Fruit fly (Drosophila melanogaster) whole organism, embryonic: ENCODE measurements around the gene CG10700.

Experiments used
- Adf1 ChIP-seq: fragments of 200-800 bp; sonication (Bioruptor generic); IDR thresholded peaks from 2 replicates; pipeline ENCODE4 v1.3.6; 2022; ENCODE audit warnings: missing biosample characterization, missing genetic modification characterization
- CG10366 ChIP-seq: fragments of 200-800 bp; sonication (Bioruptor generic); IDR thresholded peaks from 2 replicates; pipeline ENCODE4 v1.3.6; 2022; ENCODE audit warnings: missing biosample characterization, missing genetic modification characterization
- CG12299 ChIP-seq: fragments of 200-800 bp; sonication (Bioruptor generic); optimal IDR thresholded peaks from 2 replicates; lab custom pipeline; 2018; ENCODE audit warnings: missing biosample characterization, mild to moderate bottlenecking, missing genetic modification characterization
- CG14441 ChIP-seq: fragments of 200-800 bp; sonication (Bioruptor generic); IDR thresholded peaks from 2 replicates; pipeline ENCODE4 v1.3.6; 2022; ENCODE audit warnings: missing biosample characterization, missing genetic modification characterization
- CG15479 ChIP-seq: fragments of 200-800 bp; sonication (Bioruptor generic); optimal IDR thresholded peaks from 3 replicates; lab custom pipeline; 2019; ENCODE audit warnings: missing biosample characterization, mild to moderate bottlenecking, missing genetic modification characterization, moderate library complexity
- CG1832 ChIP-seq: fragments of 200-800 bp; sonication (Bioruptor generic); optimal IDR thresholded peaks from 2 replicates; lab custom pipeline; 2017; ENCODE audit warnings: missing biosample characterization, mild to moderate bottlenecking, missing genetic modification characterization, inconsistent platforms
- CG18476 ChIP-seq: fragments of 200-800 bp; sonication (Bioruptor generic); optimal IDR thresholded peaks from 2 replicates; lab custom pipeline; 2016; ENCODE audit warnings: missing biosample characterization, mild to moderate bottlenecking, missing genetic modification characterization
- CG2712 ChIP-seq: fragments of 200-800 bp; optimal IDR thresholded peaks from 3 replicates; lab custom pipeline; 2019; ENCODE audit warnings: missing biosample characterization, mild to moderate bottlenecking, missing genetic modification characterization, moderate library complexity
- CG30020 ChIP-seq: fragments of 200-800 bp; optimal IDR thresholded peaks from 2 replicates; lab custom pipeline; 2019; ENCODE audit warnings: missing biosample characterization, mild to moderate bottlenecking, missing genetic modification characterization, moderate library complexity
- CG32767 ChIP-seq: fragments of 200-800 bp; sonication (Bioruptor generic); IDR thresholded peaks from 2 replicates; pipeline ENCODE4 v1.3.6; 2022; ENCODE audit warnings: missing biosample characterization, missing genetic modification characterization
- CG3407 ChIP-seq: fragments of 200-800 bp; sonication (Bioruptor generic); optimal IDR thresholded peaks from 2 replicates; lab custom pipeline; 2018; ENCODE audit warnings: missing biosample characterization, mild to moderate bottlenecking, missing genetic modification characterization
- CG34224 ChIP-seq: fragments of 200-800 bp; sonication (Bioruptor generic); IDR thresholded peaks from 3 replicates; pipeline ENCODE4 v1.3.6; 2022; ENCODE audit warnings: missing biosample characterization, missing genetic modification characterization; ENCODE audit not compliant: partially characterized antibody
- CG42726 ChIP-seq: fragments of 200-800 bp; sonication (Bioruptor generic); IDR thresholded peaks from 2 replicates; pipeline ENCODE4 v1.3.6; 2022; ENCODE audit warnings: missing biosample characterization, missing genetic modification characterization; ENCODE audit not compliant: partially characterized antibody
- CG4707 ChIP-seq: fragments of 200-800 bp; sonication (Bioruptor generic); optimal IDR thresholded peaks from 2 replicates; lab custom pipeline; 2018; ENCODE audit warnings: missing biosample characterization, mild to moderate bottlenecking, missing genetic modification characterization, moderate library complexity
- CG7745 ChIP-seq: fragments of 200-800 bp; sonication (Bioruptor generic); optimal IDR thresholded peaks from 2 replicates; lab custom pipeline; 2018; ENCODE audit warnings: missing biosample characterization, mild to moderate bottlenecking, missing genetic modification characterization, moderate library complexity
- CG9609 ChIP-seq: fragments of 200-800 bp; sonication (Bioruptor generic); optimal IDR thresholded peaks from 3 replicates; lab custom pipeline; 2016; ENCODE audit warnings: missing biosample characterization, missing genetic modification characterization
- D ChIP-seq, 2 experiments: fragments of 200-800 bp in 1 of 2; fragments of >200 bp in 1 of 2; sonication (Bioruptor generic) in 1 of 2; optimal IDR thresholded peaks; 2 replicates in 1 of 2; 3 replicates in 1 of 2; lab custom pipeline; 2017; ENCODE audit warnings: mild to moderate bottlenecking in 1 of 2, missing biosample characterization in 1 of 2, missing genetic modification characterization in 1 of 2, missing genetic modification reagents in 1 of 2
- Dfd ChIP-seq, 2 experiments: fragments of >200 bp; optimal IDR thresholded peaks; 2 replicates each; lab custom pipeline; 2017; ENCODE audit warnings: missing biosample characterization in 2 of 2, missing genetic modification characterization in 2 of 2
- Dip2 ChIP-seq: fragments of 200-800 bp; sonication (Bioruptor generic); IDR thresholded peaks from 2 replicates; pipeline ENCODE4 v1.3.6; 2022; ENCODE audit warnings: missing biosample characterization, missing genetic modification characterization
- Gug ChIP-seq: fragments of 200-800 bp; sonication (Bioruptor generic); IDR thresholded peaks from 4 replicates; pipeline ENCODE4 v1.3.6; 2022; ENCODE audit warnings: missing biosample characterization, missing genetic modification characterization
- HLH54F ChIP-seq: fragments of 200-800 bp; sonication (Bioruptor generic); optimal IDR thresholded peaks from 3 replicates; lab custom pipeline; 2016; ENCODE audit warnings: missing biosample characterization, missing genetic modification characterization
- HmgD ChIP-seq: fragments of 200-800 bp; sonication (Bioruptor generic); optimal IDR thresholded peaks from 3 replicates; lab custom pipeline; 2016; ENCODE audit warnings: missing biosample characterization, missing genetic modification characterization
- Hr51 ChIP-seq, 2 experiments: fragments of 200-800 bp; sonication (Bioruptor generic); optimal IDR thresholded peaks; 2 replicates in 1 of 2; 3 replicates in 1 of 2; lab custom pipeline; 2016 to 2018; ENCODE audit warnings: missing biosample characterization in 2 of 2, missing genetic modification characterization in 2 of 2, mild to moderate bottlenecking in 1 of 2, moderate library complexity in 1 of 2
- Taf1 ChIP-seq: fragments of 200-800 bp; sonication (Bioruptor generic); IDR thresholded peaks from 2 replicates; pipeline ENCODE4 v1.3.6; 2022; ENCODE audit warnings: missing biosample characterization, missing genetic modification characterization
- ato ChIP-seq: fragments of 200-800 bp; sonication (Bioruptor generic); IDR thresholded peaks from 2 replicates; pipeline ENCODE4 v1.3.6; 2022; ENCODE audit warnings: missing biosample characterization, missing genetic modification characterization; ENCODE audit not compliant: partially characterized antibody
- btn ChIP-seq: fragments of 200-800 bp; sonication (Bioruptor generic); optimal IDR thresholded peaks from 2 replicates; lab custom pipeline; 2016; ENCODE audit warnings: missing biosample characterization, missing genetic modification characterization
- caup ChIP-seq: fragments of 200-800 bp; sonication (Bioruptor generic); optimal IDR thresholded peaks from 3 replicates; lab custom pipeline; 2017; ENCODE audit warnings: missing biosample characterization, mild to moderate bottlenecking, missing genetic modification characterization, moderate library complexity; ENCODE audit not compliant: severe bottlenecking
- chif ChIP-seq, 2 experiments: fragments of 200-800 bp; sonication (Bioruptor generic); optimal IDR thresholded peaks; 3 replicates each; lab custom pipeline; 2016; ENCODE audit warnings: missing biosample characterization in 2 of 2, missing genetic modification characterization in 2 of 2
- dati ChIP-seq: fragments of 200-800 bp; sonication (Bioruptor generic); IDR thresholded peaks from 2 replicates; pipeline ENCODE4 v1.3.6; 2022; ENCODE audit warnings: missing biosample characterization, missing genetic modification characterization
- dmrt11E ChIP-seq: fragments of 200-800 bp; sonication (Bioruptor generic); optimal IDR thresholded peaks from 3 replicates; lab custom pipeline; 2018; ENCODE audit warnings: missing biosample characterization, mild to moderate bottlenecking, missing genetic modification characterization, moderate library complexity
- emc ChIP-seq: fragments of 200-800 bp; sonication (Bioruptor generic); optimal IDR thresholded peaks from 2 replicates; lab custom pipeline; 2016; ENCODE audit warnings: missing biosample characterization, missing genetic modification characterization
- esg ChIP-seq: fragments of 200-800 bp; sonication (Bioruptor generic); conservative IDR thresholded peaks from 2 replicates; pipeline ENCODE4 v1.3.6; 2022; ENCODE audit warnings: missing biosample characterization, missing genetic modification characterization
- ham ChIP-seq: fragments of 200-800 bp; sonication (Bioruptor generic); IDR thresholded peaks from 2 replicates; pipeline ENCODE4 v1.3.6; 2022; ENCODE audit warnings: missing biosample characterization, missing genetic modification characterization
- her ChIP-seq: fragments of 200-800 bp; sonication (Bioruptor generic); optimal IDR thresholded peaks from 2 replicates; lab custom pipeline; 2016; ENCODE audit warnings: missing biosample characterization, missing genetic modification characterization
- jing ChIP-seq: fragments of 200-800 bp; sonication (Bioruptor generic); optimal IDR thresholded peaks from 2 replicates; lab custom pipeline; 2018; ENCODE audit warnings: missing biosample characterization, mild to moderate bottlenecking, missing genetic modification characterization
- kah ChIP-seq: fragments of 200-800 bp; sonication (Bioruptor generic); optimal IDR thresholded peaks from 2 replicates; lab custom pipeline; 2018; ENCODE audit warnings: missing biosample characterization, mild to moderate bottlenecking, missing genetic modification characterization
- kni ChIP-seq: fragments of 200-800 bp; sonication (Bioruptor generic); optimal IDR thresholded peaks from 3 replicates; lab custom pipeline; 2017; ENCODE audit warnings: mild to moderate bottlenecking, missing biosample characterization, missing genetic modification reagents, missing genetic modification characterization
- lola ChIP-seq, 3 experiments: fragments of >200 bp in 2 of 3; fragments of 200-800 bp in 1 of 3; sonication (Bioruptor generic) in 1 of 3; optimal IDR thresholded peaks; 2 replicates each; lab custom pipeline; 2017 to 2019; ENCODE audit warnings: missing biosample characterization in 3 of 3, missing genetic modification characterization in 3 of 3, mild to moderate bottlenecking in 1 of 3, moderate library complexity in 1 of 3
- maf-S ChIP-seq: fragments of 200-800 bp; sonication (Bioruptor generic); optimal IDR thresholded peaks from 2 replicates; lab custom pipeline; 2016; ENCODE audit warnings: missing biosample characterization, missing genetic modification characterization
- onecut ChIP-seq: fragments of 200-800 bp; sonication (Bioruptor generic); IDR thresholded peaks from 2 replicates; pipeline ENCODE4 v1.3.6; 2022; ENCODE audit warnings: missing biosample characterization, missing genetic modification characterization
- pfk ChIP-seq: fragments of 200-800 bp; sonication (Bioruptor generic); optimal IDR thresholded peaks from 2 replicates; lab custom pipeline; 2018; ENCODE audit warnings: missing biosample characterization, mild to moderate bottlenecking, missing genetic modification characterization, moderate library complexity
- pnt ChIP-seq: fragments of 200-800 bp; sonication (Bioruptor generic); optimal IDR thresholded peaks from 3 replicates; lab custom pipeline; 2016; ENCODE audit warnings: missing biosample characterization, missing genetic modification characterization
- pros ChIP-seq: fragments of 200-800 bp; sonication (Bioruptor generic); optimal IDR thresholded peaks from 3 replicates; lab custom pipeline; 2019; ENCODE audit warnings: missing biosample characterization, mild to moderate bottlenecking, missing genetic modification characterization, moderate library complexity
- repo ChIP-seq: fragments of 200-800 bp; sonication (Bioruptor generic); optimal IDR thresholded peaks from 2 replicates; lab custom pipeline; 2016; ENCODE audit warnings: missing biosample characterization, missing genetic modification characterization
- rib ChIP-seq: fragments of 200-800 bp; sonication (Bioruptor generic); IDR thresholded peaks from 2 replicates; pipeline ENCODE4 v1.3.6; 2022; ENCODE audit warnings: missing biosample characterization, missing genetic modification characterization
- schlank ChIP-seq: fragments of 200-800 bp; sonication (Bioruptor generic); optimal IDR thresholded peaks from 2 replicates; lab custom pipeline; 2018; ENCODE audit warnings: missing biosample characterization, mild to moderate bottlenecking, missing genetic modification characterization
- toy ChIP-seq: fragments of 200-800 bp; sonication (Bioruptor generic); IDR thresholded peaks from 2 replicates; pipeline ENCODE4 v1.3.6; 2022; ENCODE audit warnings: missing biosample characterization, missing genetic modification characterization
- usp ChIP-seq: fragments of >200 bp; optimal IDR thresholded peaks from 2 replicates; lab custom pipeline; 2017; ENCODE audit warnings: missing biosample characterization, missing genetic modification characterization
- vvl ChIP-seq: fragments of 200-800 bp; sonication (Bioruptor generic); IDR thresholded peaks from 2 replicates; pipeline ENCODE4 v1.3.6; 2022; ENCODE audit warnings: missing biosample characterization, missing genetic modification characterization
- z ChIP-seq: fragments of 200-800 bp; sonication (Bioruptor generic); IDR thresholded peaks from 3 replicates; pipeline ENCODE4 v1.3.6; 2022; ENCODE audit warnings: missing biosample characterization, missing genetic modification characterization

Gene CG10700

dm6 chr2L:19045111-19045560, 33.7 kb downstream of the CG10700 start, which contains the start of the genes Ttc19 and Acn (continued):
- no peak for TF ChIP-seq CG15479 (GFP tag; lab: Kevin White, UChicago)
- peak; percentile 56 for TF ChIP-seq btn (GFP tag; lab: Kevin White, UChicago)
- TF ChIP-seq schlank (tag; lab: Kevin White, UChicago) = peak; percentile 62
- TF ChIP-seq Adf1 (GFP tag; lab: Robert Waterston, UW) = peak; percentile 70
- peak; percentile 80 to 91 for TF ChIP-seq Hr51 (GFP tag; optimal IDR thresholded peaks at IDR 0.05; lab: Kevin White, UChicago)
- TF ChIP-seq ham = peak; percentile 74; the same call in 1 of the 2 replicates
- TF ChIP-seq Dip2 (GFP tag; lab: Robert Waterston, UW) = no peak
- peak; percentile 71 for TF ChIP-seq Taf1 (GFP tag; lab: Robert Waterston, UW)
- TF ChIP-seq CG30020 (tag; lab: Kevin White, UChicago) = peak; percentile 83
- peak; percentile 90 for TF ChIP-seq CG9609
- TF ChIP-seq D (optimal IDR thresholded peaks at IDR 0.05; lab: Kevin White, UChicago) = no peak
- TF ChIP-seq D (GFP tag; optimal IDR thresholded peaks at IDR 0.05; lab: Kevin White, UChicago) = peak; percentile 73
- TF ChIP-seq toy (GFP tag; lab: Robert Waterston, UW) = no peak
- peak; percentile 71 for TF ChIP-seq caup (GFP tag; lab: Kevin White, UChicago)
- no peak for TF ChIP-seq pros
- TF ChIP-seq CG34224 = peak; percentile 91
- peak; percentile 29 for TF ChIP-seq kah (GFP tag; lab: Kevin White, UChicago)
- peak; percentile 86 for TF ChIP-seq chif (GFP tag; optimal IDR thresholded peaks at IDR 0.05; lab: Kevin White, UChicago)
- no peak for TF ChIP-seq z (GFP tag; lab: Robert Waterston, UW)
- peak; percentile 92 for TF ChIP-seq vvl (GFP tag; lab: Robert Waterston, UW)
- TF ChIP-seq lola (GFP tag; optimal IDR thresholded peaks at IDR 0.05; lab: Kevin White, UChicago) = peak in 1 of 3 experiments; percentile 80
- TF ChIP-seq CG14441 (GFP tag; lab: Robert Waterston, UW) = peak; percentile 82
- TF ChIP-seq emc (GFP tag; lab: Kevin White, UChicago) = peak; percentile 65
- TF ChIP-seq CG7745 (tag; lab: Kevin White, UChicago) = no peak
- peak; percentile 75 for TF ChIP-seq rib
- TF ChIP-seq Gug (GFP tag; lab: Robert Waterston, UW) = peak; percentile 83; the same call in 3 of the 4 replicates
- peak; percentile 72 for TF ChIP-seq onecut (GFP tag; lab: Robert Waterston, UW)
- TF ChIP-seq ato (GFP tag; lab: Robert Waterston, UW) = peak; percentile 88
- TF ChIP-seq CG10366 (GFP tag; lab: Robert Waterston, UW) = peak; percentile 81
- TF ChIP-seq kni (GFP tag; lab: Kevin White, UChicago) = no peak
- peak; percentile 84 for TF ChIP-seq repo (GFP tag; lab: Kevin White, UChicago)
- peak; percentile 83 for TF ChIP-seq her (GFP tag; lab: Kevin White, UChicago)
- peak; percentile 51 for TF ChIP-seq CG12299 (tag; lab: Kevin White, UChicago)
- no peak for TF ChIP-seq Dfd (GFP tag; optimal IDR thresholded peaks at IDR 0.05; lab: Kevin White, UChicago)
- TF ChIP-seq dati = peak; percentile 45; the same call in 1 of the 2 replicates
- peak; percentile 89 for TF ChIP-seq HmgD (GFP tag; lab: Kevin White, UChicago)
- TF ChIP-seq pfk (GFP tag; lab: Kevin White, UChicago) = no peak
- TF ChIP-seq esg (GFP tag; lab: Robert Waterston, UW) = peak; percentile 83
- peak; percentile 81 for TF ChIP-seq pnt
- peak; percentile 83 for TF ChIP-seq CG18476
- TF ChIP-seq CG32767 (GFP tag; lab: Robert Waterston, UW) = peak; percentile 50
- TF ChIP-seq jing (GFP tag; lab: Kevin White, UChicago) = no peak
- no peak for TF ChIP-seq usp (GFP tag; lab: Kevin White, UChicago)
- peak; percentile 88 for TF ChIP-seq CG2712 (tag; lab: Kevin White, UChicago)
- TF ChIP-seq CG1832 = no peak
- TF ChIP-seq HLH54F = peak; percentile 93
- peak; percentile 60 for TF ChIP-seq CG3407 (GFP tag; lab: Kevin White, UChicago)
- peak; percentile 25 for TF ChIP-seq CG4707 (GFP tag; lab: Kevin White, UChicago)
- peak; percentile 92 for TF ChIP-seq CG42726 (GFP tag; lab: Robert Waterston, UW)
- peak; percentile 89 for TF ChIP-seq maf-S
- peak; percentile 74 for TF ChIP-seq dmrt11E (tag; lab: Kevin White, UChicago)
